Worm (Caenorhabditis elegans) whole organism, midembryonic: Measurements from ENCODE around the gene B0454.6.

Experiments used
- flt-1 ChIP-seq: fragments of 200-800 bp; sonication (Bioruptor generic); IDR thresholded peaks from 2 replicates; pipeline ENCODE4 v1.3.6; 2022; ENCODE audit warnings: missing genetic modification characterization, missing compliant biosample characterization
- med-1 ChIP-seq: sonication (generic microtip); optimal IDR thresholded peaks from 2 replicates; lab custom pipeline; 2017; ENCODE audit warnings: missing genetic modification characterization, mild to moderate bottlenecking, missing compliant biosample characterization, antibody characterized with exemption, missing genetic modification reagents; ENCODE audit not compliant: insufficient read depth
- tab-1 ChIP-seq: fragments of 200-800 bp; sonication (Bioruptor generic); IDR thresholded peaks from 2 replicates; pipeline ENCODE4 v1.3.6; 2022; ENCODE audit warnings: missing genetic modification characterization, missing compliant biosample characterization

ce11 chrII:3003667-3004066 lies 28.9 kb upstream of the B0454.6 start, which contains the start of gene lido-11:
- TF ChIP-seq flt-1 = no peak
- no peak for TF ChIP-seq tab-1 (GFP tag; lab: Robert Waterston, UW)
- no peak for TF ChIP-seq med-1
